Fruit fly (Drosophila melanogaster): ENCODE measurements around the gene pinta.

dm6 chr3R:22395409-22396178 lies 29.1 kb downstream of the pinta start:
- TF ChIP-seq H2.0 (GFP tag; IDR thresholded peaks at IDR 0.05) = no peak
- no peak for TF ChIP-seq dati (GFP tag; IDR thresholded peaks at IDR 0.05)
- TF ChIP-seq CG14965 (GFP tag; optimal IDR thresholded peaks at IDR 0.05; ENCODE audit: borderline replicate concordance) = no peak
- TF ChIP-seq Dll (GFP tag; IDR thresholded peaks at IDR 0.05; ENCODE audit: partially characterized antibody) = no peak
- no peak for TF ChIP-seq CG1647 (GFP tag; optimal IDR thresholded peaks at IDR 0.05)
- no peak for TF ChIP-seq nerfin-2 (GFP tag; IDR thresholded peaks at IDR 0.05; ENCODE audit: partially characterized antibody)
- TF ChIP-seq Awh (GFP tag; IDR thresholded peaks at IDR 0.05) = no peak
- TF ChIP-seq fu2 (GFP tag; optimal IDR thresholded peaks at IDR 0.05) = no peak
- TF ChIP-seq CG8089 (GFP tag; optimal IDR thresholded peaks at IDR 0.05) = no peak
- TF ChIP-seq Mes4 (GFP tag; optimal IDR thresholded peaks at IDR 0.05) = no peak
- no peak for TF ChIP-seq chm (GFP tag; IDR thresholded peaks at IDR 0.05)
- no peak for TF ChIP-seq CG3995 (GFP tag; optimal IDR thresholded peaks at IDR 0.05)
- no peak for TF ChIP-seq lov (optimal IDR thresholded peaks at IDR 0.05)
- no peak for TF ChIP-seq lov (GFP tag; IDR thresholded peaks at IDR 0.05)
